Fruit fly (Drosophila melanogaster): ENCODE data around the gene Ets21C.
A peak's percentile ranks its signal among the peaks of the same experiment; 100 is the strongest.

Ets21C gene

DNA sequence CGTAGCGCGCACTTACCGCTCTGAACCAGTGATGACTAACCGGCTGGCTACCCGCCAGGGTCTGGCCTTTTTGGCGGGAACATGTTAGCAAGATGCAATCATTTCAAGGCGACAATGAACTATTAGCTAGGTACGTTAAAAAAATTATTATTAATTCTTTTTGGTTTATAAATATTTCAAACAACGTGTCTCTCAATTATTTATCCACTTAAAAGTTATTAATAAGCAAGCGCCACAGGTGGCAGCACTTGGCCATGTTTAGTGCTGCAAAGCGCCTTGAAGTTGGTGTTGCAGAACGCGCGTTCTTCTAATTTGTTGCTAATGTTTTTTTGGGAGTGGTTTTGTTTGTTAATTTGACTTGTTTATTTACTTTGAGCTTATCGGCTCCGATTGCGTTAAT lies 21.5 kb upstream of the Ets21C start, which contains the start of the genes Ipk2 and cold (continued):
- TF ChIP-seq lov (optimal IDR thresholded peaks at IDR 0.05) (no peak), lov (GFP tag; IDR thresholded peaks at IDR 0.05) (peak; percentile 51; the same call in 1 of the 3 replicates), bab2 (GFP tag; optimal IDR thresholded peaks at IDR 0.05) (peak; percentile 78), ac (GFP tag; optimal IDR thresholded peaks at IDR 0.05) (no peak), ken (GFP tag; IDR thresholded peaks at IDR 0.05) (peak; percentile 72), Sin3A (optimal IDR thresholded peaks at IDR 0.05) (peak; percentile 93), wor (GFP tag; IDR thresholded peaks at IDR 0.05) (peak; percentile 68), Opbp (GFP tag; IDR thresholded peaks at IDR 0.05; ENCODE audit: partially characterized antibody) (peak; percentile 37; the same call in 1 of the 3 replicates), CG4730 (GFP tag; IDR thresholded peaks at IDR 0.05) (peak; percentile 57), D19B (GFP tag; optimal IDR thresholded peaks at IDR 0.05) (peak; percentile 65), C15 (GFP tag; IDR thresholded peaks at IDR 0.05) (no peak), toy (GFP tag; IDR thresholded peaks at IDR 0.05) (0 out of 2 replicates have a peak, but pooled peaks have one; percentile 29), sug (tag; optimal IDR thresholded peaks at IDR 0.05) (no peak), Ets97D (GFP tag; optimal IDR thresholded peaks at IDR 0.05) (peak; percentile 68), seq (GFP tag; IDR thresholded peaks at IDR 0.05) (no peak), ATbp (GFP tag; optimal IDR thresholded peaks at IDR 0.05) (peak; percentile 56), fu2 (GFP tag; optimal IDR thresholded peaks at IDR 0.05) (peak; percentile 79), luna (GFP tag; optimal IDR thresholded peaks at IDR 0.05) (peak; percentile 62), Vsx1 (GFP tag; optimal IDR thresholded peaks at IDR 0.05) (no peak), CG11398 (GFP tag; optimal IDR thresholded peaks at IDR 0.05) (peak; percentile 54), zfh1 (GFP tag; IDR thresholded peaks at IDR 0.05) (peak; percentile 59; the same call in 2 of the 3 replicates), tll (GFP tag; optimal IDR thresholded peaks at IDR 0.05) (peak; percentile 12 to 46), h (optimal IDR thresholded peaks at IDR 0.05) (no peak), Sry-δ (GFP tag; optimal IDR thresholded peaks at IDR 0.05) (peak; percentile 52), CG2889 (GFP tag; IDR thresholded peaks at IDR 0.05) (no peak), az2 (GFP tag; optimal IDR thresholded peaks at IDR 0.05) (peak; percentile 74), Mrtf (GFP tag; IDR thresholded peaks at IDR 0.05) (peak; percentile 63; the same call in 2 of the 3 replicates), CG4282 (GFP tag; optimal IDR thresholded peaks at IDR 0.05) (peak; percentile 51), slbo (GFP tag; IDR thresholded peaks at IDR 0.05) (peak; percentile 88), NC2α (GFP tag; optimal IDR thresholded peaks at IDR 0.05) (peak; percentile 42), Taf1 (GFP tag; IDR thresholded peaks at IDR 0.05) (peak; percentile 56; the same call in 1 of the 2 replicates), Awh (GFP tag; IDR thresholded peaks at IDR 0.05) (no peak), Atf6 (GFP tag; IDR thresholded peaks at IDR 0.05) (peak; percentile 53; the same call in 1 of the 2 replicates), lola (GFP tag; optimal IDR thresholded peaks at IDR 0.05) (peak in 1 of 3 experiments; percentile 77), peb (GFP tag; IDR thresholded peaks at IDR 0.05) (peak; percentile 16; the same call in 1 of the 2 replicates), CG10431 (GFP tag; optimal IDR thresholded peaks at IDR 0.05) (peak; percentile 44), CG11695 (GFP tag; IDR thresholded peaks at IDR 0.05) (no peak; the same call in 2 of the 3 replicates), CG6254 (GFP tag; optimal IDR thresholded peaks at IDR 0.05) (peak; percentile 4), Hr51 (GFP tag; optimal IDR thresholded peaks at IDR 0.05) (peak in 1 of 2 experiments; percentile 88), CG30020 (tag; optimal IDR thresholded peaks at IDR 0.05) (peak; percentile 62), sens (GFP tag) (peak; percentile 96), CG8089 (GFP tag; optimal IDR thresholded peaks at IDR 0.05) (peak; percentile 28), CG42726 (GFP tag; IDR thresholded peaks at IDR 0.05; ENCODE audit: partially characterized antibody) (no peak), CG11247 (GFP tag; IDR thresholded peaks at IDR 0.05) (peak; percentile 64), CG12744 (GFP tag; optimal IDR thresholded peaks at IDR 0.05) (peak; percentile 88), Blimp-1 (GFP tag; optimal IDR thresholded peaks at IDR 0.05) (no peak), CG32767 (GFP tag; IDR thresholded peaks at IDR 0.05) (peak; percentile 44; the same call in 1 of the 2 replicates), CG16863 (GFP tag; optimal IDR thresholded peaks at IDR 0.05) (peak; percentile 64), CG7745 (tag; optimal IDR thresholded peaks at IDR 0.05) (no peak), CG10321 (GFP tag; IDR thresholded peaks at IDR 0.05) (no peak), gem (tag; optimal IDR thresholded peaks at IDR 0.05) (no peak), Poxn (GFP tag; IDR thresholded peaks at IDR 0.05) (0 out of 2 replicates have a peak, but pooled peaks have one; percentile 30)

Measured in whole organism, embryonic.